Worm (Caenorhabditis elegans) whole organism, L1 larva: Measurements from ENCODE around the gene cchl-1.

Source experiments
- C04F5.9 ChIP-seq: sonication (generic microtip); optimal IDR thresholded peaks from 2 replicates; lab custom pipeline; 2016; ENCODE audit warnings: missing genetic modification characterization, missing compliant biosample characterization
- C16A3.4 ChIP-seq: fragments of 150-350 bp; optimal IDR thresholded peaks from 2 replicates; lab custom pipeline; 2014; ENCODE audit warnings: missing biosample characterization, missing genetic modification characterization
- aha-1 ChIP-seq: fragments of 150-350 bp; optimal IDR thresholded peaks from 2 replicates; lab custom pipeline; 2014; ENCODE audit warnings: missing biosample characterization, missing genetic modification characterization
- alr-1 ChIP-seq: fragments of 200-800 bp; sonication (Bioruptor generic); optimal IDR thresholded peaks from 2 replicates; lab custom pipeline; 2018; ENCODE audit warnings: borderline replicate concordance, mild to moderate bottlenecking, missing genetic modification characterization, missing compliant biosample characterization
- aly-2 ChIP-seq: fragments of 150-350 bp; optimal IDR thresholded peaks from 2 replicates; lab custom pipeline; 2014; ENCODE audit warnings: missing biosample characterization, missing genetic modification characterization
- blmp-1 ChIP-seq: fragments of 150-350 bp; optimal IDR thresholded peaks from 2 replicates; lab custom pipeline; 2014; ENCODE audit warnings: missing biosample characterization, missing genetic modification characterization
- ceh-8 ChIP-seq: fragments of 200-800 bp; sonication (Bioruptor generic); optimal IDR thresholded peaks from 2 replicates; lab custom pipeline; 2018; ENCODE audit warnings: mild to moderate bottlenecking, missing genetic modification characterization, moderate library complexity, missing compliant biosample characterization
- ceh-82 ChIP-seq, 3 experiments: fragments of 150-350 bp in 1 of 3; sonication (generic microtip) in 2 of 3; optimal IDR thresholded peaks; 2 replicates each; lab custom pipeline; 2014 to 2017; ENCODE audit warnings: missing biosample characterization in 3 of 3, missing genetic modification characterization in 3 of 3
- efl-1 ChIP-seq, 4 experiments: fragments of 150-350 bp; optimal IDR thresholded peaks in 3 of 4; peaks in 1 of 4; 1 replicate in 1 of 4; 2 replicates in 3 of 4; lab custom pipeline; 2014; ENCODE audit warnings: missing biosample characterization in 2 of 4, missing genetic modification characterization in 2 of 4, missing genetic modification reagents in 2 of 4
- efl-3 ChIP-seq: fragments of 200-800 bp; sonication (Bioruptor generic); optimal IDR thresholded peaks from 2 replicates; lab custom pipeline; 2018; ENCODE audit warnings: mild to moderate bottlenecking, missing genetic modification characterization, missing compliant biosample characterization
- egl-13 ChIP-seq: sonication (generic microtip); optimal IDR thresholded peaks from 2 replicates; lab custom pipeline; 2016; ENCODE audit warnings: missing genotype, missing genetic modification reagents, missing genetic modification characterization, missing compliant biosample characterization
- egl-27 ChIP-seq, 2 experiments: fragments of 150-350 bp in 1 of 2; sonication (generic microtip); optimal IDR thresholded peaks; 3 replicates each; lab custom pipeline; 2017 to 2018; ENCODE audit warnings: missing biosample characterization in 2 of 2, missing genetic modification characterization in 2 of 2, missing genetic modification reagents in 2 of 2
- elt-3 ChIP-seq, 6 experiments: fragments of 150-350 bp in 1 of 6; sonication (generic microtip); optimal IDR thresholded peaks; 2 replicates each; lab custom pipeline; 2017 to 2018; ENCODE audit warnings: missing biosample characterization in 6 of 6, missing genetic modification characterization in 6 of 6, inconsistent platforms in 1 of 6
- ets-5 ChIP-seq: fragments of 200-800 bp; sonication (Bioruptor generic); IDR thresholded peaks from 2 replicates; pipeline ENCODE4 v1.3.6; 2022; ENCODE audit warnings: missing genetic modification characterization, missing compliant biosample characterization
- grh-1 ChIP-seq: fragments of 200-800 bp; sonication (Bioruptor generic); IDR thresholded peaks from 2 replicates; pipeline ENCODE4 v1.3.6; 2022; ENCODE audit warnings: missing genetic modification reagents, missing genetic modification characterization, missing compliant biosample characterization
- hlh-4 ChIP-seq: sonication (generic microtip); optimal IDR thresholded peaks from 2 replicates; lab custom pipeline; 2016; ENCODE audit warnings: mild to moderate bottlenecking, missing genetic modification characterization, missing compliant biosample characterization
- irx-1 ChIP-seq: sonication (generic microtip); optimal IDR thresholded peaks from 2 replicates; lab custom pipeline; 2016; ENCODE audit warnings: missing genetic modification characterization, missing compliant biosample characterization
- isw-1 ChIP-seq: fragments of 200-800 bp; sonication (Bioruptor generic); IDR thresholded peaks from 2 replicates; pipeline ENCODE4 v1.3.6; 2022; ENCODE audit warnings: missing genetic modification characterization, missing compliant biosample characterization
- jun-1 ChIP-seq: fragments of 150-350 bp; optimal IDR thresholded peaks from 2 replicates; lab custom pipeline; 2014; ENCODE audit warnings: missing biosample characterization, missing genetic modification reagents, missing genetic modification characterization
- lir-3 ChIP-seq: sonication (generic microtip); optimal IDR thresholded peaks from 2 replicates; lab custom pipeline; 2016; ENCODE audit warnings: mild to moderate bottlenecking, missing genetic modification characterization, moderate library complexity, missing compliant biosample characterization; ENCODE audit not compliant: poor library complexity
- lsy-2 ChIP-seq, 2 experiments: fragments of 150-350 bp; optimal IDR thresholded peaks; 2 replicates each; lab custom pipeline; 2014; ENCODE audit warnings: missing biosample characterization in 2 of 2, missing genetic modification characterization in 2 of 2
- mab-9 ChIP-seq: fragments of 200-800 bp; sonication (Bioruptor generic); IDR thresholded peaks from 2 replicates; pipeline ENCODE4 v1.3.6; 2022; ENCODE audit warnings: missing genetic modification reagents, missing genetic modification characterization, missing compliant biosample characterization
- mdl-1 ChIP-seq, 2 experiments: fragments of 150-350 bp; optimal IDR thresholded peaks; 2 replicates each; lab custom pipeline; 2014 to 2017; ENCODE audit warnings: missing biosample characterization in 2 of 2, missing genetic modification characterization in 2 of 2, inconsistent platforms in 1 of 2
- mep-1 ChIP-seq: fragments of 150-350 bp; optimal IDR thresholded peaks from 2 replicates; lab custom pipeline; 2014; ENCODE audit warnings: missing biosample characterization, missing genetic modification characterization
- nhr-12 ChIP-seq: sonication (generic microtip); optimal IDR thresholded peaks from 2 replicates; lab custom pipeline; 2017; ENCODE audit warnings: missing biosample characterization, missing genetic modification characterization
- nhr-19 ChIP-seq: fragments of 200-800 bp; sonication (Bioruptor generic); conservative IDR thresholded peaks from 2 replicates; pipeline ENCODE4 v1.3.6; 2022; ENCODE audit warnings: missing genetic modification characterization, missing compliant biosample characterization
- nhr-20 ChIP-seq: sonication (generic microtip); optimal IDR thresholded peaks from 2 replicates; lab custom pipeline; 2016; ENCODE audit warnings: mild to moderate bottlenecking, missing genetic modification characterization, missing compliant biosample characterization
- nhr-237 ChIP-seq: fragments of 150-350 bp; optimal IDR thresholded peaks from 2 replicates; lab custom pipeline; 2014; ENCODE audit warnings: missing biosample characterization, missing genetic modification characterization
- nhr-47 ChIP-seq: sonication (generic microtip); optimal IDR thresholded peaks from 2 replicates; lab custom pipeline; 2016; ENCODE audit warnings: mild to moderate bottlenecking, missing genetic modification characterization, moderate library complexity, missing compliant biosample characterization
- nhr-71 ChIP-seq: sonication (generic microtip); optimal IDR thresholded peaks from 2 replicates; lab custom pipeline; 2016; ENCODE audit warnings: mild to moderate bottlenecking, missing genetic modification characterization, moderate library complexity, missing compliant biosample characterization
- nhr-85 ChIP-seq: sonication (generic microtip); peaks from one replicate; lab custom pipeline; 2016; ENCODE audit warnings: missing genetic modification characterization, inconsistent platforms, missing compliant biosample characterization
- pax-3 ChIP-seq: fragments of 200-800 bp; sonication (Bioruptor generic); optimal IDR thresholded peaks from 2 replicates; lab custom pipeline; 2018; ENCODE audit warnings: mild to moderate bottlenecking, missing genetic modification characterization, moderate library complexity, missing compliant biosample characterization
- pqm-1 ChIP-seq: sonication (generic microtip); optimal IDR thresholded peaks from 3 replicates; lab custom pipeline; 2017; ENCODE audit warnings: missing biosample characterization, missing genetic modification characterization
- rnt-1 ChIP-seq: sonication (generic microtip); optimal IDR thresholded peaks from 2 replicates; lab custom pipeline; 2016; ENCODE audit warnings: mild to moderate bottlenecking, missing genetic modification characterization, moderate library complexity, missing compliant biosample characterization
- snu-23 ChIP-seq: sonication (generic microtip); optimal IDR thresholded peaks from 2 replicates; lab custom pipeline; 2016; ENCODE audit warnings: missing genetic modification characterization, missing compliant biosample characterization
- sptf-1 ChIP-seq: fragments of 150-350 bp; optimal IDR thresholded peaks from 2 replicates; lab custom pipeline; 2014; ENCODE audit warnings: missing biosample characterization, missing genetic modification characterization
- sup-37 ChIP-seq: fragments of 200-800 bp; sonication (Bioruptor generic); optimal IDR thresholded peaks from 2 replicates; lab custom pipeline; 2018; ENCODE audit warnings: mild to moderate bottlenecking, missing genetic modification characterization, missing compliant biosample characterization
- swsn-7 ChIP-seq: sonication (generic microtip); optimal IDR thresholded peaks from 2 replicates; lab custom pipeline; 2016; ENCODE audit warnings: missing genetic modification characterization, missing compliant biosample characterization
- tbx-2 ChIP-seq: sonication (generic microtip); optimal IDR thresholded peaks from 2 replicates; lab custom pipeline; 2016; ENCODE audit warnings: missing genetic modification characterization, missing compliant biosample characterization
- unc-130 ChIP-seq: fragments of 150-350 bp; optimal IDR thresholded peaks from 2 replicates; lab custom pipeline; 2017; ENCODE audit warnings: missing biosample characterization, missing genetic modification characterization, inconsistent platforms
- unc-62 ChIP-seq: fragments of 150-350 bp; optimal IDR thresholded peaks from 2 replicates; lab custom pipeline; 2014; ENCODE audit warnings: missing biosample characterization, missing genetic modification reagents, missing genetic modification characterization
- unc-86 ChIP-seq: sonication (generic microtip); optimal IDR thresholded peaks from 2 replicates; lab custom pipeline; 2016; ENCODE audit warnings: missing genetic modification characterization, missing compliant biosample characterization
- unc-98 ChIP-seq: fragments of 200-800 bp; sonication (Bioruptor generic); IDR thresholded peaks from 2 replicates; pipeline ENCODE4 v1.3.6; 2022; ENCODE audit warnings: missing genetic modification characterization, missing compliant biosample characterization
- zag-1 ChIP-seq: fragments of 150-350 bp; optimal IDR thresholded peaks from 2 replicates; lab custom pipeline; 2014; ENCODE audit warnings: missing biosample characterization, missing genetic modification characterization
- zip-4 ChIP-seq: fragments of 200-800 bp; sonication (Bioruptor generic); optimal IDR thresholded peaks from 2 replicates; lab custom pipeline; 2018; ENCODE audit warnings: mild to moderate bottlenecking, missing genetic modification characterization, moderate library complexity, missing compliant biosample characterization

The cchl-1 gene

DNA sequence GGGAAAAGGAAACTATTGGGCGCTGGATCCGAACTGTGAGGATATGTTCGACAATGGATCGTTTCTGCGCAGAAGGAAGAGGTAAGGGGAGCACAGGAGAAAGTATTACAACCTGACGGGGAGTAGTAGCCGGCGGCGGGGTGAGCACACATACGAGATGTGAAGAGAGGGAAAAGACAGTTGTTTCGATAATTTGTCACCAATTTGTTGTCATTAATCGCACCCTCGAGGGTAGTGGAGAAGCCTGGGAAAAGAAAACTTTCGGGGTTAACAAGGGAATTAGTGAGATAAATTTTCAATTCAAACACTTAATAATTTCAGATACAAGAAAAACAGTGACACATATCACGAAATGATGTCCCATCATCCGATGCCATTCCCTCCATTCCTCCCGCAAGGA is 46.8 kb upstream of the cchl-1 start:
- TF ChIP-seq unc-130 (tag; lab: Kevin White, UChicago) (peak; percentile 29), sptf-1 (tag; lab: Kevin White, UChicago) (no peak), ceh-82 (tag; optimal IDR thresholded peaks at IDR 0.05; lab: Kevin White, UChicago) (no peak), isw-1 (GFP tag; lab: Robert Waterston, UW) (no peak), efl-1 (optimal IDR thresholded peaks at IDR 0.05; lab: Kevin White, UChicago) (no peak), efl-1 (GFP tag; optimal IDR thresholded peaks at IDR 0.05 in 1 of 2; lab: Kevin White, UChicago) (peak in 1 of 2 experiments; percentile 88), rnt-1 (peak; percentile 44), nhr-237 (no peak)

DNA sequence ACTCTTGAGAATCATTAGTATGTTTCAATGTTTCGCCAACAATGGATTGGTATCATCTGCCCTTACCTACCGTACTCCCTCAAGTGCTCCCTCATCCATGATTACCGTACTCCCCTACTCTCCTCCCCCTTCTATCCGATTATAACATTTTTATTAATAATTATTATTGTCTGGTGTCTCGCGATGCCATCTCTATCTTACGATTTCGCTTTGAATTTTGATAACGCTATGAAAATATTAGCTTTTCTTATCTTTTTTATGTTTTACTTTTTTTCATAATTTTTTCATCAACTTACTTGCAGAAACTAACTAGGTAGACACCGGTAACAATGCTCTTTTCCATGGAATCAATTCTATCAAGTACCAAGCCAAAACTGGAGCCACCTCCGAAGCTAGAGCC is 45.5 kb upstream of the cchl-1 start, which contains the start of gene unc-130:
TSS of gene unc-130 (plus strand) at position 301 of the 400 bp plus-strand sequence.
- TF ChIP-seq snu-23: no peak
- no peak for TF ChIP-seq irx-1 (tag; lab: Kevin White, UChicago)
- no peak for TF ChIP-seq alr-1 (tag; lab: Kevin White, UChicago)
- TF ChIP-seq sptf-1 (tag; lab: Kevin White, UChicago): no peak
- TF ChIP-seq efl-3 (GFP tag; lab: Kevin White, UChicago): no peak
- TF ChIP-seq pax-3 (tag; lab: Kevin White, UChicago): no peak
- no peak for TF ChIP-seq pqm-1 (tag; lab: Kevin White, UChicago)
- no peak for TF ChIP-seq egl-27 (tag; optimal IDR thresholded peaks at IDR 0.05; lab: Kevin White, UChicago)
- TF ChIP-seq nhr-20 (tag; lab: Kevin White, UChicago): no peak
- TF ChIP-seq unc-98: no peak
- TF ChIP-seq zag-1 (tag; lab: Kevin White, UChicago): no peak
- TF ChIP-seq C04F5.9: no peak
- no peak for TF ChIP-seq aly-2 (tag; lab: Kevin White, UChicago)

DNA sequence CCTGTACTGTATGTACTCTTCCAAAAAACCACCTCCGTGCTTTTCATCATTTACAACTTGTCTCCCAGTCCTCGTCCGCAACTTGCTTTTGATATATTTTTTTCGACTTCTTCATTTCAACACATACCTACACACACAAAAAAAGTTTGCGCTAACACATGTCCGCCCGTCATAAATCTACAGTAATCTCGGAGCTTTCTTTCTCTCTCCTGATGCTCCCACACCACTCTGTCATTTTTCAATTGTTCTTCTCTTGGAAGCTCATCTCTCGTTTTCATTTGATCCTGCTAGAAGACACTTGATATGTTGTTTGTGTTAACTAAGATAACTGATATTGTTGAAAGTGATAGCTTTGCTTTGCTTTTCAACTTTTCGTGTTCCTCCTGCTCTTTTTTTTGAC is 45.0 kb upstream of the cchl-1 start:
- TF ChIP-seq nhr-85 (tag; lab: Kevin White, UChicago) (peak; percentile 54), unc-130 (tag; lab: Kevin White, UChicago) (peak; percentile 94), unc-62 (GFP tag; lab: Kevin White, UChicago) (no peak), nhr-19 (GFP tag; lab: Robert Waterston, UW) (0 out of 2 replicates have a peak, but pooled peaks have one; percentile 12), ets-5 (GFP tag; lab: Robert Waterston, UW) (no peak), nhr-71 (peak; percentile 22), unc-98 (no peak), C16A3.4 (no peak), unc-86 (no peak), snu-23 (peak; percentile 1), lsy-2 (tag; optimal IDR thresholded peaks at IDR 0.05; lab: Kevin White, UChicago) (peak; percentile 45 to 84), rnt-1 (peak; percentile 54)
- TF ChIP-seq, all 84 proteins: peak for 7

DNA sequence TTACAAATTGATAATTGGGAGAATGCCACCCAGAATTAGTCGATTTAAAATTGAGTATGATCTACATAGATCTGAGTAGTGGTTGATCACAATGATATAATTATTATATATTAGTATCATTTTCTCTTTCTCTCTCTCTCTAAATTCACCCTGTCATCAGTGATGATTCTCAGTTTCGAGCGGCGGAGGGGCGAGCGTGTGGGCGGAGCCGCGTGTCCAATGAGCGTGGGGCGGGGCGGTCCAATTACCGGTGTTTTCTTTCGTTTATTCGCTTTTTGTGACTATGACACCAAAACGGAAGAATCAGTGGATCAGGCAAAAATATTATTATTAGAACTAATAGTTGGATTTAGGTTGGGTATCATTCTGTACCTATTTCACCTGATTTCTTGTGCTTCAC is 43.8 kb upstream of the cchl-1 start:
- no peak for TF ChIP-seq mep-1 (tag; lab: Kevin White, UChicago)
- TF ChIP-seq grh-1 (GFP tag; lab: Robert Waterston, UW): no peak
- TF ChIP-seq zip-4 (GFP tag; lab: Kevin White, UChicago): no peak
- no peak for TF ChIP-seq nhr-237
- no peak for TF ChIP-seq nhr-19 (GFP tag; lab: Robert Waterston, UW)
- no peak for TF ChIP-seq nhr-47 (tag; lab: Kevin White, UChicago)
- TF ChIP-seq lsy-2 (tag; optimal IDR thresholded peaks at IDR 0.05; lab: Kevin White, UChicago): peak; percentile 12 to 45
- no peak for TF ChIP-seq sup-37
- TF ChIP-seq hlh-4: no peak
- TF ChIP-seq blmp-1 (tag; lab: Kevin White, UChicago): peak; percentile 32
- TF ChIP-seq rnt-1: peak; percentile 14
- TF ChIP-seq nhr-12 (tag; lab: Kevin White, UChicago): no peak
- no peak for TF ChIP-seq jun-1
- TF ChIP-seq elt-3 (tag; optimal IDR thresholded peaks at IDR 0.05; lab: Kevin White, UChicago): no peak
- TF ChIP-seq nhr-20 (tag; lab: Kevin White, UChicago): no peak
- TF ChIP-seq unc-130 (tag; lab: Kevin White, UChicago): peak; percentile 32
- TF ChIP-seq sptf-1 (tag; lab: Kevin White, UChicago): no peak
- TF ChIP-seq unc-98: no peak
- TF ChIP-seq lir-3 (tag; lab: Kevin White, UChicago): no peak
- TF ChIP-seq irx-1 (tag; lab: Kevin White, UChicago): no peak
- TF ChIP-seq egl-13: no peak
- no peak for TF ChIP-seq nhr-71
- TF ChIP-seq aha-1 (tag; lab: Kevin White, UChicago): no peak
- TF ChIP-seq mdl-1 (tag; optimal IDR thresholded peaks at IDR 0.05; lab: Kevin White, UChicago): no peak
- no peak for TF ChIP-seq ceh-82 (tag; optimal IDR thresholded peaks at IDR 0.05; lab: Kevin White, UChicago)
- TF ChIP-seq ceh-8 (GFP tag; lab: Kevin White, UChicago): no peak
- TF ChIP-seq nhr-85 (tag; lab: Kevin White, UChicago): peak; percentile 56
- no peak for TF ChIP-seq swsn-7 (tag; lab: Kevin White, UChicago)
- no peak for TF ChIP-seq mab-9 (GFP tag; lab: Robert Waterston, UW)
- TF ChIP-seq tbx-2 (tag; lab: Kevin White, UChicago): peak; percentile 6
- TF ChIP-seq pqm-1 (tag; lab: Kevin White, UChicago): no peak
